Worm (Caenorhabditis elegans): ENCODE data around the gene C29F4.3.
A peak's percentile ranks its signal among the peaks of the same experiment; 100 is the strongest.
"Not testable (repeated sequence)": the region's sequence is repeated elsewhere in the genome, so short reads cannot be mapped to it uniquely, and the experiment has no call there.

The C29F4.3 gene

DNA sequence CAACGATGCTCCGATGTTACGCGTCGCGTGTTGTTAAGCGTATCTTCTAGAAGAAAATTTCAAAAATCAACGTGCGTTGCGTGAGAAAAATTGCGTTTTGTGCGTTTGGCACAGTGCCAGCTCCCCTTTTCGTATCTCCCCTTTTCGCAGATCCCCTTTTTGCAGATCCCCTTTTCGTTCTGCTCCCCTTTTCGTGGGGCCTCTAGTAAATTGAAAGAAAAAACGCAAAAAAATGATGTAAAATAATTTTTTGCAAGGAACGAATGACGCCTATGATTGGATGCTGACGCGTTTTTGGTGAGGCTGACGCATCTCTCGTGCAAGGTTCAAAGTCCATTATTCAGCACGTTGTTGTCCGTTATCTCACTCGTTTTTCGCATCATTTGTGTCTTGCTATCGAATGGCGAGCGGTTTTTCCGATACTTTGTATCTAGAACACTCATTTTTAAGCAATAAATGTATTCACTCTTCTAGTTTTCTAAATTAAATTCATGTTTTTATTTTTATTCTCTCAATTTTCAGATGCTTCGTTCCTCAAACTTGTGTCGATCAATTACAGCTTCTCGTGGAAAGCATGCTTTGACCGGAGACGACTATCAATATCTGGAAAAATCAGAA, 44.5 kb downstream of the C29F4.3 start, which contains the start of gene cpt-2:
Gene cpt-2, plus strand, starts transcription at position 523 of the 618 bp plus-strand sequence.
- TF ChIP-seq rcor-1 (GFP tag; IDR thresholded peaks at IDR 0.05) (peak; percentile 95), madf-3 (GFP tag; IDR thresholded peaks at IDR 0.05) (peak; percentile 90), aptf-2 (GFP tag; conservative IDR thresholded peaks at IDR 0.05) (0 out of 2 replicates have a peak, but pooled peaks have one; percentile 38), egrh-3 (GFP tag; IDR thresholded peaks at IDR 0.05) (peak; percentile 81), C06A6.2 (GFP tag; conservative IDR thresholded peaks at IDR 0.05) (peak; percentile 65), let-526 (GFP tag; IDR thresholded peaks at IDR 0.05) (peak; percentile 90), hmg-20 (GFP tag; IDR thresholded peaks at IDR 0.05) (peak; percentile 84; the same call in 1 of the 2 replicates), attf-6 (GFP tag; IDR thresholded peaks at IDR 0.05) (peak; percentile 53; the same call in 1 of the 2 replicates), ztf-28 (GFP tag; IDR thresholded peaks at IDR 0.05) (peak; percentile 90), madf-10 (tag; optimal IDR thresholded peaks at IDR 0.05) (peak; percentile 59), ztf-26 (tag; optimal IDR thresholded peaks at IDR 0.05) (peak; percentile 54), unc-130 (GFP tag; optimal IDR thresholded peaks at IDR 0.05) (peak; percentile 41), madf-6 (GFP tag; IDR thresholded peaks at IDR 0.05) (peak; percentile 82), dox-1 (GFP tag; IDR thresholded peaks at IDR 0.05) (peak; percentile 97), F33H1.4 (GFP tag; IDR thresholded peaks at IDR 0.05) (peak; percentile 77), ceh-91 (GFP tag; IDR thresholded peaks at IDR 0.05) (peak; percentile 80), madf-8 (GFP tag; conservative IDR thresholded peaks at IDR 0.05) (peak; percentile 63), cebp-1 (tag; optimal IDR thresholded peaks at IDR 0.05) (peak; percentile 83), somi-1 (GFP tag; optimal IDR thresholded peaks at IDR 0.05) (peak; percentile 34), lir-1 (GFP tag; conservative IDR thresholded peaks at IDR 0.05) (peak; percentile 85), egl-44 (GFP tag; IDR thresholded peaks at IDR 0.05) (peak; percentile 92), lsl-1 (GFP tag; optimal IDR thresholded peaks at IDR 0.05) (peak; percentile 62), lsy-27 (tag; optimal IDR thresholded peaks at IDR 0.05; ENCODE audit: borderline replicate concordance, insufficient read depth) (peak; percentile 9), F22D6.2 (tag; optimal IDR thresholded peaks at IDR 0.05) (peak; percentile 35), tbp1 (GFP tag; optimal IDR thresholded peaks at IDR 0.05) (peak; percentile 67), lin-35 (GFP tag; optimal IDR thresholded peaks at IDR 0.05) (peak in 1 of 3 experiments; percentile 84), D2030.7 (GFP tag; IDR thresholded peaks at IDR 0.05) (peak; percentile 95), B0336.3 (GFP tag; IDR thresholded peaks at IDR 0.05) (peak; percentile 76), B0035.1 (tag; optimal IDR thresholded peaks at IDR 0.05) (peak; percentile 54), ztf-25 (GFP tag; IDR thresholded peaks at IDR 0.05) (0 out of 2 replicates have a peak, but pooled peaks have one; percentile 35), K11D2.4 (GFP tag; IDR thresholded peaks at IDR 0.05) (peak; percentile 95), ceh-100 (GFP tag; IDR thresholded peaks at IDR 0.05) (peak; percentile 98), tlf-1 (GFP tag; optimal IDR thresholded peaks at IDR 0.05) (peak; percentile 71), bed-2 (GFP tag; IDR thresholded peaks at IDR 0.05) (peak; percentile 86), lin-54 (GFP tag; optimal IDR thresholded peaks at IDR 0.05) (peak; percentile 86), ZK185.1 (tag; optimal IDR thresholded peaks at IDR 0.05; ENCODE audit: poor library complexity, severe bottlenecking) (peak; percentile 92), hmg-1.2 (GFP tag; IDR thresholded peaks at IDR 0.05) (peak; percentile 65), efl-1 (GFP tag; optimal IDR thresholded peaks at IDR 0.05) (peak; percentile 12), ceh-27 (GFP tag; optimal IDR thresholded peaks at IDR 0.05) (peak; percentile 68), ztf-18 (tag; optimal IDR thresholded peaks at IDR 0.05) (peak; percentile 97), ztf-6 (GFP tag; IDR thresholded peaks at IDR 0.05) (peak; percentile 68; the same call in 1 of the 2 replicates), ekl-4 (GFP tag; IDR thresholded peaks at IDR 0.05) (peak; percentile 86; the same call in 1 of the 2 replicates), F23B12.7 (tag; optimal IDR thresholded peaks at IDR 0.05; ENCODE audit: insufficient read depth) (peak; percentile 48), repo-1 (tag; optimal IDR thresholded peaks at IDR 0.05) (peak; percentile 20), sea-2 (GFP tag; IDR thresholded peaks at IDR 0.05) (0 out of 2 replicates have a peak, but pooled peaks have one; percentile 20), nhr-80 (tag; optimal IDR thresholded peaks at IDR 0.05) (peak; percentile 84)
- TF ChIP-seq cebp-1 (GFP tag; IDR thresholded peaks at IDR 0.05), result not testable (repeated sequence)
